Worm (Caenorhabditis elegans) whole organism, mixed stage, embryonic: ENCODE measurements around the gene F46F5.15.

ENCODE experiments used
- bed-3 ChIP-seq: fragments of 200-800 bp; sonication (Bioruptor generic); optimal IDR thresholded peaks from 3 replicates; lab custom pipeline; 2018; ENCODE audit warnings: mild to moderate bottlenecking, missing genetic modification characterization, moderate library complexity, missing compliant biosample characterization
- ceh-39 ChIP-seq: fragments of 150-350 bp; optimal IDR thresholded peaks from 2 replicates; lab custom pipeline; 2014; ENCODE audit warnings: missing biosample characterization, missing genetic modification characterization
- ceh-43 ChIP-seq: fragments of 200-800 bp; sonication (Bioruptor generic); optimal IDR thresholded peaks from 2 replicates; lab custom pipeline; 2018; ENCODE audit warnings: mild to moderate bottlenecking, missing genetic modification characterization, moderate library complexity, missing compliant biosample characterization
- ceh-83 ChIP-seq: fragments of 200-800 bp; sonication (Bioruptor generic); optimal IDR thresholded peaks from 2 replicates; lab custom pipeline; 2018; ENCODE audit warnings: mild to moderate bottlenecking, missing genetic modification characterization, missing compliant biosample characterization
- elt-1 ChIP-seq: sonication (generic microtip); optimal IDR thresholded peaks from 2 replicates; lab custom pipeline; 2017; ENCODE audit warnings: missing genetic modification characterization, mild to moderate bottlenecking, missing compliant biosample characterization, antibody characterized with exemption, moderate library complexity, borderline replicate concordance; ENCODE audit not compliant: insufficient read depth
- elt-3 ChIP-seq: fragments of 150-350 bp; optimal IDR thresholded peaks from 2 replicates; lab custom pipeline; 2014; ENCODE audit warnings: missing biosample characterization, missing genetic modification characterization
- mab-5 ChIP-seq: fragments of 150-350 bp; optimal IDR thresholded peaks from 2 replicates; lab custom pipeline; 2014; ENCODE audit warnings: missing biosample characterization, missing genetic modification characterization
- mls-2 ChIP-seq: sonication (generic microtip); optimal IDR thresholded peaks from 2 replicates; lab custom pipeline; 2016; ENCODE audit warnings: mild to moderate bottlenecking, missing genetic modification characterization, moderate library complexity, missing compliant biosample characterization
- nhr-2 ChIP-seq: fragments of 150-350 bp; optimal IDR thresholded peaks from 2 replicates; lab custom pipeline; 2014; ENCODE audit warnings: missing biosample characterization, missing genetic modification characterization
- nhr-76 ChIP-seq: sonication (generic microtip); optimal IDR thresholded peaks from 2 replicates; lab custom pipeline; 2017; ENCODE audit warnings: missing biosample characterization, missing genetic modification characterization
- sptf-1 ChIP-seq: sonication (generic microtip); optimal IDR thresholded peaks from 2 replicates; lab custom pipeline; 2017; ENCODE audit warnings: mild to moderate bottlenecking, missing genetic modification characterization, moderate library complexity, missing compliant biosample characterization
- tbx-8 ChIP-seq: fragments of 200-800 bp; sonication (Bioruptor generic); optimal IDR thresholded peaks from 2 replicates; lab custom pipeline; 2018; ENCODE audit warnings: mild to moderate bottlenecking, missing genetic modification characterization, moderate library complexity, missing compliant biosample characterization
- unc-39 ChIP-seq: fragments of 150-350 bp; optimal IDR thresholded peaks from 2 replicates; lab custom pipeline; 2014; ENCODE audit warnings: missing biosample characterization, missing genetic modification characterization
- unc-62 ChIP-seq: fragments of 150-350 bp; optimal IDR thresholded peaks from 2 replicates; lab custom pipeline; 2014; ENCODE audit warnings: missing biosample characterization, missing genetic modification reagents, missing genetic modification characterization

- TF ChIP-seq unc-39 (tag; lab: Kevin White, UChicago): no peak
- TF ChIP-seq unc-62: no peak
- no peak for TF ChIP-seq nhr-2 (tag; lab: Kevin White, UChicago)
- TF ChIP-seq nhr-76: no peak
- no peak for TF ChIP-seq tbx-8 (GFP tag; lab: Kevin White, UChicago)
- TF ChIP-seq bed-3: no peak
- no peak for TF ChIP-seq ceh-43 (GFP tag; lab: Kevin White, UChicago)
- TF ChIP-seq ceh-39 (tag; lab: Kevin White, UChicago): no peak
- no peak for TF ChIP-seq sptf-1
- no peak for TF ChIP-seq ceh-83 (GFP tag; lab: Kevin White, UChicago)
- no peak for TF ChIP-seq mls-2 (tag; lab: Kevin White, UChicago)
- TF ChIP-seq elt-3 (tag; lab: Kevin White, UChicago): no peak
- TF ChIP-seq mab-5 (tag; lab: Kevin White, UChicago): no peak
- TF ChIP-seq elt-1 (tag; lab: Kevin White, UChicago): no peak
These were observed 35.3 kb downstream of the F46F5.15 start, which contains the start of gene F46F5.10 for ce11 chrII:823529-823928.
